Worm (Caenorhabditis elegans): ENCODE measurements around the gene dpy-27.

- TF ChIP-seq nhr-77 (tag; optimal IDR thresholded peaks at IDR 0.05) (no peak), egl-27 (tag; optimal IDR thresholded peaks at IDR 0.05) (no peak), lsy-12 (tag; optimal IDR thresholded peaks at IDR 0.05) (no peak), ama-1 (optimal IDR thresholded peaks at IDR 0.05) (no peak), ceh-9 (tag; optimal IDR thresholded peaks at IDR 0.05) (no peak), daf-12 (tag; optimal IDR thresholded peaks at IDR 0.05) (no peak)
These were observed 11.9 kb downstream of the dpy-27 start for ce11 chrIII:3807590-3807989.
